Fruit fly (Drosophila melanogaster) Kc167 (cell line): ENCODE measurements around the gene Rfx.

Experiments
- Myc ChIP-seq: fragments of >200 bp; optimal IDR thresholded peaks from 2 replicates; lab custom pipeline; 2017; ENCODE audit warnings: missing external identifiers
- ttk ChIP-seq: sonication (Bioruptor generic); optimal IDR thresholded peaks from 2 replicates; lab custom pipeline; 2017; ENCODE audit warnings: missing external identifiers

dm6 chr3R:10379409-10379808, 1.5 kb upstream of the Rfx start:
- TF ChIP-seq ttk (lab: Kevin White, UChicago) = no peak
- TF ChIP-seq Myc (lab: Kevin White, UChicago) = no peak
